Worm (Caenorhabditis elegans) whole organism, L3 larva: ENCODE measurements around the gene kars-1.

ENCODE experiments used
- R02D3.7 ChIP-seq: fragments of 150-350 bp; optimal IDR thresholded peaks from 2 replicates; lab custom pipeline; 2014; ENCODE audit warnings: missing biosample characterization, missing genetic modification characterization
- ceh-16 ChIP-seq: sonication (generic microtip); optimal IDR thresholded peaks from 2 replicates; lab custom pipeline; 2017; ENCODE audit warnings: missing biosample characterization, missing genetic modification characterization
- ceh-28 ChIP-seq: fragments of 150-350 bp; optimal IDR thresholded peaks from 2 replicates; lab custom pipeline; 2014; ENCODE audit warnings: missing biosample characterization, missing genetic modification reagents, missing genetic modification characterization
- lin-39 ChIP-seq: fragments of 150-350 bp; optimal IDR thresholded peaks from 2 replicates; lab custom pipeline; 2018; ENCODE audit warnings: missing biosample characterization, missing genetic modification reagents, missing genetic modification characterization
- nhr-237 ChIP-seq: fragments of 150-350 bp; optimal IDR thresholded peaks from 2 replicates; lab custom pipeline; 2014; ENCODE audit warnings: missing biosample characterization, missing genetic modification characterization
- skn-1 ChIP-seq: fragments of 150-350 bp; optimal IDR thresholded peaks from 2 replicates; lab custom pipeline; 2014; ENCODE audit warnings: missing biosample characterization, missing genetic modification characterization
- snpc-4 ChIP-seq: fragments of 150-350 bp; optimal IDR thresholded peaks from 2 replicates; lab custom pipeline; 2014; ENCODE audit warnings: missing biosample characterization, missing genetic modification characterization
- zag-1 ChIP-seq: fragments of 150-350 bp; optimal IDR thresholded peaks from 2 replicates; lab custom pipeline; 2014; ENCODE audit warnings: missing biosample characterization, missing genetic modification characterization
- ztf-11 ChIP-seq: fragments of 150-350 bp; optimal IDR thresholded peaks from 2 replicates; lab custom pipeline; 2014; ENCODE audit warnings: missing biosample characterization, missing genetic modification characterization
- ztf-4 ChIP-seq: fragments of 150-350 bp; optimal IDR thresholded peaks from 2 replicates; lab custom pipeline; 2014; ENCODE audit warnings: missing biosample characterization, missing genetic modification characterization

DNA sequence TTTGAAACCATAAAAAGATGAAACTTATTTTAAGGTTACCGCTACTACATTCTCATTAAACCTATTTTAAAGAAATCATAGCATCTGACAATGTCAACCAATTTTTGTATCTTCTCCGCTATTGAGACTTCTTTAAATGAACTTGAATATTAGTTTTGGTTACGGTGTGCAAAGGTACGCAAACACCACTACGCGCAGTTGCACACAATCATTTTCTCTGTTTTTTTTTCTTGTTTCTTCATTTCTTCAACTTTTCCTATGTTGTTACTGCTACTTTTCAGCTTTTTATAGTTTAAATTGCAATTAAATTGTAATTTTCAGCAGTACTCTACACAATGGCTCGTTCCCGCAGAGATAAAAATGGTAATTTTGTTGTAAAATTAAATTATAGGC, 39.4 kb upstream of the kars-1 start, which contains the start of gene F10E7.5:
- TF ChIP-seq ceh-16 (tag; lab: Kevin White, UChicago), result no peak
- TF ChIP-seq snpc-4 (tag; lab: Kevin White, UChicago), result peak; percentile 41
- no peak for TF ChIP-seq R02D3.7 (tag; lab: Kevin White, UChicago)
- TF ChIP-seq skn-1 (tag; lab: Kevin White, UChicago), result peak; percentile 3
- no peak for TF ChIP-seq ztf-11 (tag; lab: Kevin White, UChicago)
- TF ChIP-seq ceh-28 (tag; lab: Kevin White, UChicago), result no peak
- TF ChIP-seq lin-39 (tag; lab: Kevin White, UChicago), result peak; percentile 27
- TF ChIP-seq ztf-4 (tag; lab: Kevin White, UChicago), result no peak
- no peak for TF ChIP-seq nhr-237 (tag; lab: Kevin White, UChicago)
- no peak for TF ChIP-seq zag-1
